Worm (Caenorhabditis elegans): ENCODE measurements around the gene coq-3.

Gene coq-3

ce11 chrIV:14797354-14797753 is 1.2 kb upstream of the coq-3 start, which contains the start of the genes Y57G11C.1147 and nuo-3:
Gene Y57G11C.1147 (minus strand): TSS chrIV:14797514.
Gene nuo-3 (minus strand): TSS chrIV:14797544.
- TF ChIP-seq ceh-91 (GFP tag; IDR thresholded peaks at IDR 0.05) (no peak), F33H1.4 (GFP tag; IDR thresholded peaks at IDR 0.05) (peak; percentile 73), aptf-3 (GFP tag; IDR thresholded peaks at IDR 0.05) (no peak), zfh-2 (GFP tag; conservative IDR thresholded peaks at IDR 0.05) (peak; percentile 79), ceh-100 (GFP tag; IDR thresholded peaks at IDR 0.05) (no peak), nfyb-1 (GFP tag; IDR thresholded peaks at IDR 0.05) (no peak), madf-6 (GFP tag; IDR thresholded peaks at IDR 0.05) (no peak), ceh-40 (GFP tag; IDR thresholded peaks at IDR 0.05) (no peak), Y53G8AR.9 (GFP tag; conservative IDR thresholded peaks at IDR 0.05) (no peak), dpff-1 (tag; optimal IDR thresholded peaks at IDR 0.05) (no peak), ztf-18 (tag; optimal IDR thresholded peaks at IDR 0.05) (peak; percentile 8), snpc-4 (GFP tag; optimal IDR thresholded peaks at IDR 0.05) (no peak), snpc-4 (tag; optimal IDR thresholded peaks at IDR 0.05) (peak in 3 of 4 experiments; percentile 33 to 67 (median 46)), athp-1 (tag; optimal IDR thresholded peaks at IDR 0.05) (no peak), madf-3 (GFP tag; IDR thresholded peaks at IDR 0.05) (no peak), egrh-3 (GFP tag; IDR thresholded peaks at IDR 0.05) (0 out of 2 replicates have a peak, but pooled peaks have one; percentile 39), cebp-1 (GFP tag; IDR thresholded peaks at IDR 0.05) (0 out of 2 replicates have a peak, but pooled peaks have one; percentile 10), cebp-1 (tag; optimal IDR thresholded peaks at IDR 0.05) (peak; percentile 65), C17E4.6 (GFP tag; IDR thresholded peaks at IDR 0.05) (no peak), sdz-38 (tag; optimal IDR thresholded peaks at IDR 0.05) (no peak), ama-1 (optimal IDR thresholded peaks at IDR 0.05) (no peak), ama-1 (GFP tag; optimal IDR thresholded peaks at IDR 0.05) (no peak), zim-3 (tag; optimal IDR thresholded peaks at IDR 0.05) (no peak), F57A8.1 (GFP tag; optimal IDR thresholded peaks at IDR 0.05) (no peak), attf-5 (GFP tag; optimal IDR thresholded peaks at IDR 0.05) (peak; percentile 19), bed-2 (GFP tag; IDR thresholded peaks at IDR 0.05) (no peak), rpc-1 (optimal IDR thresholded peaks at IDR 0.05) (no peak), rpc-1 (tag; optimal IDR thresholded peaks at IDR 0.05) (no peak), mcd-1 (GFP tag; IDR thresholded peaks at IDR 0.05) (0 out of 2 replicates have a peak, but pooled peaks have one; percentile 14), T07F8.4 (tag; optimal IDR thresholded peaks at IDR 0.05) (no peak), hsf-1 (GFP tag; IDR thresholded peaks at IDR 0.05) (no peak)

DNA sequence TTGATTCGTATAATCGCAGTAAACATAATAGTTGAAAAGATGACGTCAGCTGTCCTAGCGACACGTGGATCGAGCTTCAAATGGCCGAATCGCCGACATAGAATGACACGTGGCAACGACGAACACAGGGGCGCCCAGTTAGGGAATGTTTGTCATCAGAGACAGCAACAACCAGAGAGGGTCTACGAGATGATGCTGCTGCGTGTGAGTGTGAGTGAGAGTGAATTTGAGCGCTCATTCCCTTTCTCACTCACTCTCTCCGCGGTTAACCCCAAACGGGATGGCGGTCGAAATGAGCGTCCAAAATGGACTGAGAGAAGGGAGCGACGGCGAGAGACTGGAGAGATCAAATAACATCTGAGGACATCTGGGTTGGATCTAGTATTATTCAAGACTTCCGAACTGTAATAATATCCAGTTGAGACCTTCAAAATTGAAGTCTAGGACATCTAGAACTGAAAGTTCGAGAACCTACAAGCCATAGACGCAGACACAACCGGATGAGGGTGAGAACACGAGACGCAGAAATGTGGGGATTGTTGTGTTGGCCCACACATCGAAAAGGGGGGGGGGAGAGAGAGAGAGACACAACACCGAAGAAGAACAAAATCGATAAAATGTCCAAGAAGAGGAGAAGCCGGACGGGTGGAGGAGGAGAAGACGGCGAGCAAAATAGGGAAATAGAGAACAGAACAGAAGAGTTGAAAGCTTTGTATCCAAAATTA is 2.1 kb downstream of the coq-3 start:
- 0 out of 2 replicates have a peak, but pooled peaks have one; percentile 26 for TF ChIP-seq B0336.3 (GFP tag; IDR thresholded peaks at IDR 0.05)
- no peak for TF ChIP-seq fkh-3 (tag; optimal IDR thresholded peaks at IDR 0.05)
- no peak for TF ChIP-seq mel-28 (tag; optimal IDR thresholded peaks at IDR 0.05; ENCODE audit: borderline replicate concordance)
- no peak for TF ChIP-seq hlh-12 (tag; optimal IDR thresholded peaks at IDR 0.05)
- no peak for TF ChIP-seq rcor-1 (GFP tag; IDR thresholded peaks at IDR 0.05)
- TF ChIP-seq chd-7 (tag; optimal IDR thresholded peaks at IDR 0.05), result no peak
- TF ChIP-seq aptf-2 (GFP tag; conservative IDR thresholded peaks at IDR 0.05), result no peak
- TF ChIP-seq dpl-1 (GFP tag; optimal IDR thresholded peaks at IDR 0.05), result no peak
- TF ChIP-seq akir-1 (GFP tag; optimal IDR thresholded peaks at IDR 0.05), result no peak
- no peak for TF ChIP-seq madf-3 (GFP tag; IDR thresholded peaks at IDR 0.05)
- TF ChIP-seq F57A8.1 (GFP tag; optimal IDR thresholded peaks at IDR 0.05), result no peak
- TF ChIP-seq somi-1 (GFP tag; optimal IDR thresholded peaks at IDR 0.05), result no peak
- no peak for TF ChIP-seq Y95B8A.8 (GFP tag; IDR thresholded peaks at IDR 0.05)
- TF ChIP-seq ekl-4 (GFP tag; IDR thresholded peaks at IDR 0.05), result no peak
- TF ChIP-seq F33H1.4 (GFP tag; IDR thresholded peaks at IDR 0.05), result no peak
- TF ChIP-seq hmg-1.2 (GFP tag; IDR thresholded peaks at IDR 0.05), result peak; percentile 48; the same call in 1 of the 2 replicates
- no peak for TF ChIP-seq repo-1 (tag; optimal IDR thresholded peaks at IDR 0.05)
- no peak for TF ChIP-seq tlf-1 (GFP tag; optimal IDR thresholded peaks at IDR 0.05)
- no peak for TF ChIP-seq xnd-1 (tag; optimal IDR thresholded peaks at IDR 0.05)
- TF ChIP-seq nfya-1 (tag; optimal IDR thresholded peaks at IDR 0.05; ENCODE audit: borderline replicate concordance, insufficient read depth), result no peak
- no peak for TF ChIP-seq B0035.1 (tag; optimal IDR thresholded peaks at IDR 0.05)
- no peak for TF ChIP-seq madf-10 (tag; optimal IDR thresholded peaks at IDR 0.05)
